Fruit fly (Drosophila melanogaster) whole organism, embryonic: ENCODE measurements around the gene RabX4.

Experiments
- Atf3 ChIP-seq: fragments of 200-800 bp; sonication (Bioruptor generic); optimal IDR thresholded peaks from 3 replicates; lab custom pipeline; 2016; ENCODE audit warnings: missing biosample characterization, missing genetic modification characterization
- BEAF-32 ChIP-seq: fragments of 200-800 bp; sonication (Bioruptor generic); optimal IDR thresholded peaks from 3 replicates; lab custom pipeline; 2017; ENCODE audit warnings: missing biosample characterization, missing genetic modification characterization, mild to moderate bottlenecking, moderate library complexity, missing genetic modification reagents
- Bgb ChIP-seq: fragments of 200-800 bp; sonication (Bioruptor generic); IDR thresholded peaks from 2 replicates; pipeline ENCODE4 v1.3.6; 2022; ENCODE audit warnings: missing biosample characterization, missing genetic modification characterization; ENCODE audit not compliant: partially characterized antibody
- CG10267 ChIP-seq: fragments of 200-800 bp; sonication (Bioruptor generic); optimal IDR thresholded peaks from 2 replicates; lab custom pipeline; 2018; ENCODE audit warnings: missing biosample characterization, mild to moderate bottlenecking, missing genetic modification characterization, moderate library complexity
- CG11723 ChIP-seq: fragments of 200-800 bp; sonication (Bioruptor generic); optimal IDR thresholded peaks from 2 replicates; lab custom pipeline; 2017; ENCODE audit warnings: missing biosample characterization, mild to moderate bottlenecking, missing genetic modification characterization
- CG14860 ChIP-seq: fragments of 200-800 bp; sonication (Bioruptor generic); IDR thresholded peaks from 3 replicates; pipeline ENCODE4 v1.3.6; 2022; ENCODE audit warnings: missing biosample characterization, missing genetic modification characterization; ENCODE audit not compliant: partially characterized antibody
- CG17186 ChIP-seq: fragments of 200-800 bp; sonication (Bioruptor generic); optimal IDR thresholded peaks from 3 replicates; lab custom pipeline; 2017; ENCODE audit warnings: missing biosample characterization, missing genetic modification reagents, missing genetic modification characterization
- CG2116 ChIP-seq: fragments of 200-800 bp; sonication (Bioruptor generic); optimal IDR thresholded peaks from 3 replicates; lab custom pipeline; 2018; ENCODE audit warnings: missing biosample characterization, mild to moderate bottlenecking, missing genetic modification characterization
- CG2129 ChIP-seq: fragments of 200-800 bp; sonication (Bioruptor generic); IDR thresholded peaks from 2 replicates; pipeline ENCODE4 v1.3.6; 2022; ENCODE audit warnings: missing biosample characterization, missing genetic modification characterization; ENCODE audit not compliant: partially characterized antibody
- CG30403 ChIP-seq: fragments of 200-800 bp; sonication (Bioruptor generic); optimal IDR thresholded peaks from 3 replicates; lab custom pipeline; 2016; ENCODE audit warnings: missing biosample characterization, missing genetic modification characterization
- CG32767 ChIP-seq: fragments of 200-800 bp; sonication (Bioruptor generic); IDR thresholded peaks from 2 replicates; pipeline ENCODE4 v1.3.6; 2022; ENCODE audit warnings: missing biosample characterization, missing genetic modification characterization
- CG34224 ChIP-seq: fragments of 200-800 bp; sonication (Bioruptor generic); IDR thresholded peaks from 3 replicates; pipeline ENCODE4 v1.3.6; 2022; ENCODE audit warnings: missing biosample characterization, missing genetic modification characterization; ENCODE audit not compliant: partially characterized antibody
- CG34422 ChIP-seq: fragments of 200-800 bp; sonication (Bioruptor generic); IDR thresholded peaks from 3 replicates; pipeline ENCODE4 v1.3.6; 2022; ENCODE audit warnings: missing biosample characterization, missing genetic modification characterization
- CG3995 ChIP-seq: fragments of 200-800 bp; sonication (Bioruptor generic); optimal IDR thresholded peaks from 3 replicates; lab custom pipeline; 2016; ENCODE audit warnings: missing biosample characterization, missing genetic modification characterization
- CG42726 ChIP-seq: fragments of 200-800 bp; sonication (Bioruptor generic); IDR thresholded peaks from 2 replicates; pipeline ENCODE4 v1.3.6; 2022; ENCODE audit warnings: missing biosample characterization, missing genetic modification characterization; ENCODE audit not compliant: partially characterized antibody
- CG4730 ChIP-seq: fragments of 200-800 bp; sonication (Bioruptor generic); IDR thresholded peaks from 2 replicates; pipeline ENCODE4 v1.3.6; 2022; ENCODE audit warnings: missing biosample characterization, missing genetic modification characterization
- CG6791 ChIP-seq: fragments of 200-800 bp; sonication (Bioruptor generic); IDR thresholded peaks from 3 replicates; pipeline ENCODE4 v1.3.6; 2022; ENCODE audit warnings: missing biosample characterization, missing genetic modification characterization; ENCODE audit not compliant: partially characterized antibody
- CG7928 ChIP-seq: fragments of 200-800 bp; sonication (Bioruptor generic); optimal IDR thresholded peaks from 2 replicates; lab custom pipeline; 2017; ENCODE audit warnings: missing biosample characterization, mild to moderate bottlenecking, missing genetic modification characterization
- CG9817 ChIP-seq: fragments of 200-800 bp; sonication (Bioruptor generic); optimal IDR thresholded peaks from 2 replicates; lab custom pipeline; 2018; ENCODE audit warnings: missing biosample characterization, mild to moderate bottlenecking, missing genetic modification characterization, moderate library complexity
- CG9932 ChIP-seq: fragments of 200-800 bp; sonication (Bioruptor generic); IDR thresholded peaks from 2 replicates; pipeline ENCODE4 v1.3.6; 2022; ENCODE audit warnings: missing biosample characterization, missing genetic modification characterization
- CTCF ChIP-seq: fragments of 200-800 bp; sonication (Bioruptor generic); optimal IDR thresholded peaks from 2 replicates; lab custom pipeline; 2017; ENCODE audit warnings: missing biosample characterization, mild to moderate bottlenecking, missing genetic modification characterization, moderate library complexity
- Dbx ChIP-seq: fragments of 200-800 bp; sonication (Bioruptor generic); IDR thresholded peaks from 3 replicates; pipeline ENCODE4 v1.3.6; 2022; ENCODE audit warnings: missing biosample characterization, missing genetic modification characterization
- Dll ChIP-seq: fragments of 200-800 bp; sonication (Bioruptor generic); IDR thresholded peaks from 4 replicates; pipeline ENCODE4 v1.3.6; 2022; ENCODE audit warnings: missing biosample characterization, missing genetic modification characterization; ENCODE audit not compliant: partially characterized antibody
- Doc3 ChIP-seq: fragments of 200-800 bp; sonication (Bioruptor generic); IDR thresholded peaks from 3 replicates; pipeline ENCODE4 v1.3.6; 2022; ENCODE audit warnings: missing biosample characterization, missing genetic modification characterization; ENCODE audit not compliant: partially characterized antibody
- E2f2 ChIP-seq: fragments of 200-800 bp; sonication (Bioruptor generic); IDR thresholded peaks from 2 replicates; pipeline ENCODE4 v1.3.6; 2022; ENCODE audit warnings: missing biosample characterization, missing genetic modification characterization
- Elba2 ChIP-seq: fragments of 200-800 bp; sonication (Bioruptor generic); optimal IDR thresholded peaks from 3 replicates; lab custom pipeline; 2016; ENCODE audit warnings: missing biosample characterization, missing genetic modification characterization
- Gsc ChIP-seq: fragments of 200-800 bp; sonication (Bioruptor generic); IDR thresholded peaks from 2 replicates; pipeline ENCODE4 v1.3.6; 2022; ENCODE audit warnings: missing biosample characterization, missing genetic modification characterization
- HLH4C ChIP-seq: fragments of 200-800 bp; sonication (Bioruptor generic); IDR thresholded peaks from 3 replicates; pipeline ENCODE4 v1.3.6; 2022; ENCODE audit warnings: missing biosample characterization, missing genetic modification characterization; ENCODE audit not compliant: partially characterized antibody
- MBD-R2 ChIP-seq: fragments of 200-800 bp; sonication (Bioruptor generic); IDR thresholded peaks from 2 replicates; pipeline ENCODE4 v1.3.6; 2022; ENCODE audit warnings: missing biosample characterization, missing genetic modification characterization
- Med ChIP-seq: fragments of 200-800 bp; sonication (Bioruptor generic); peaks from one replicate; lab custom pipeline; 2016; ENCODE audit warnings: missing biosample characterization, missing genetic modification characterization, mild to moderate bottlenecking, inconsistent platforms, moderate library complexity
- Opbp ChIP-seq: fragments of 200-800 bp; sonication (Bioruptor generic); IDR thresholded peaks from 3 replicates; pipeline ENCODE4 v1.3.6; 2022; ENCODE audit warnings: missing biosample characterization, missing genetic modification characterization; ENCODE audit not compliant: partially characterized antibody
- Rfx ChIP-seq: fragments of 200-800 bp; sonication (Bioruptor generic); IDR thresholded peaks from 2 replicates; pipeline ENCODE4 v1.3.6; 2022; ENCODE audit warnings: missing biosample characterization, missing genetic modification characterization
- Side ChIP-seq: fragments of 200-800 bp; sonication (Bioruptor generic); optimal IDR thresholded peaks from 2 replicates; lab custom pipeline; 2016; ENCODE audit warnings: missing biosample characterization, missing genetic modification characterization
- Sin3A ChIP-seq: fragments of >200 bp; optimal IDR thresholded peaks from 2 replicates; lab custom pipeline; 2018
- Sry-δ ChIP-seq: fragments of 200-800 bp; sonication (Bioruptor generic); optimal IDR thresholded peaks from 2 replicates; lab custom pipeline; 2016; ENCODE audit warnings: missing biosample characterization, missing genetic modification characterization
- TFAM ChIP-seq: fragments of 200-800 bp; sonication (Bioruptor generic); optimal IDR thresholded peaks from 2 replicates; lab custom pipeline; 2017; ENCODE audit warnings: missing biosample characterization, missing genetic modification characterization, inconsistent platforms
- chinmo ChIP-seq: fragments of 200-800 bp; sonication (Bioruptor generic); IDR thresholded peaks from 4 replicates; pipeline ENCODE4 v1.3.6; 2022; ENCODE audit warnings: missing biosample characterization, missing genetic modification characterization; ENCODE audit not compliant: partially characterized antibody
- dysf ChIP-seq: fragments of 200-800 bp; sonication (Bioruptor generic); IDR thresholded peaks from 3 replicates; pipeline ENCODE4 v1.3.6; 2022; ENCODE audit warnings: missing biosample characterization, missing genetic modification characterization
- gsb-n ChIP-seq: fragments of 200-800 bp; sonication (Bioruptor generic); optimal IDR thresholded peaks from 3 replicates; lab custom pipeline; 2018; ENCODE audit warnings: missing biosample characterization, mild to moderate bottlenecking, missing genetic modification characterization
- gt ChIP-seq: fragments of 200-800 bp; sonication (Bioruptor generic); IDR thresholded peaks from 2 replicates; pipeline ENCODE4 v1.3.6; 2022; ENCODE audit warnings: missing biosample characterization, missing genetic modification characterization
- hb ChIP-seq: fragments of 200-800 bp; sonication (Bioruptor generic); IDR thresholded peaks from 3 replicates; pipeline ENCODE4 v1.3.6; 2022; ENCODE audit warnings: missing biosample characterization, missing genetic modification characterization; ENCODE audit not compliant: partially characterized antibody
- inv ChIP-seq: fragments of 200-800 bp; sonication (Bioruptor generic); IDR thresholded peaks from 2 replicates; pipeline ENCODE4 v1.3.6; 2022; ENCODE audit warnings: missing biosample characterization, missing genetic modification characterization; ENCODE audit not compliant: partially characterized antibody
- knrl ChIP-seq: fragments of 200-800 bp; sonication (Bioruptor generic); IDR thresholded peaks from 3 replicates; pipeline ENCODE4 v1.3.6; 2022; ENCODE audit warnings: missing biosample characterization, missing genetic modification characterization; ENCODE audit not compliant: partially characterized antibody
- lab ChIP-seq: fragments of 200-800 bp; sonication (Bioruptor generic); optimal IDR thresholded peaks from 3 replicates; lab custom pipeline; 2017; ENCODE audit warnings: missing biosample characterization, missing genetic modification characterization, mild to moderate bottlenecking, moderate library complexity, missing genetic modification reagents
- mam ChIP-seq: fragments of 200-800 bp; sonication (Bioruptor generic); optimal IDR thresholded peaks from 3 replicates; lab custom pipeline; 2016; ENCODE audit warnings: missing biosample characterization, missing genetic modification characterization
- mld ChIP-seq: fragments of 200-800 bp; sonication (Bioruptor generic); IDR thresholded peaks from 3 replicates; pipeline ENCODE4 v1.3.6; 2022; ENCODE audit warnings: missing biosample characterization, missing genetic modification characterization; ENCODE audit not compliant: partially characterized antibody
- nmo ChIP-seq: fragments of 200-800 bp; sonication (Bioruptor generic); optimal IDR thresholded peaks from 2 replicates; lab custom pipeline; 2018; ENCODE audit warnings: missing biosample characterization, mild to moderate bottlenecking, missing genetic modification characterization, moderate library complexity
- sens ChIP-seq: fragments of 200-800 bp; sonication (Bioruptor generic); peaks from one replicate; lab custom pipeline; 2016; ENCODE audit warnings: missing biosample characterization, missing genetic modification characterization
- slbo ChIP-seq: fragments of 200-800 bp; sonication (Bioruptor generic); IDR thresholded peaks from 2 replicates; pipeline ENCODE4 v1.3.6; 2022; ENCODE audit warnings: missing biosample characterization, missing genetic modification characterization
- zen2 ChIP-seq: fragments of 200-800 bp; sonication (Bioruptor generic); IDR thresholded peaks from 3 replicates; pipeline ENCODE4 v1.3.6; 2022; ENCODE audit warnings: missing biosample characterization, missing genetic modification characterization; ENCODE audit not compliant: partially characterized antibody

Gene RabX4

dm6 chr3R:24805048-24805447 lies 23.2 kb downstream of the RabX4 start, which contains the start of gene polybromo (continued):
- TF ChIP-seq Doc3 (peak; percentile 87), CG4730 (no peak), Sin3A (lab: Kevin White, UChicago) (peak; percentile 59), Atf3 (no peak), mld (peak; percentile 74; the same call in 1 of the 3 replicates), hb (GFP tag; lab: Robert Waterston, UW) (peak; percentile 77; the same call in 1 of the 3 replicates), CG6791 (peak; percentile 93), Dll (GFP tag; lab: Robert Waterston, UW) (peak; percentile 91), Dbx (GFP tag; lab: Robert Waterston, UW) (peak; percentile 16; the same call in 1 of the 3 replicates), Gsc (GFP tag; lab: Robert Waterston, UW) (no peak), CG9817 (tag; lab: Kevin White, UChicago) (no peak), Med (GFP tag; lab: Kevin White, UChicago) (peak; percentile 85), gsb-n (tag; lab: Kevin White, UChicago) (no peak), CG17186 (GFP tag; lab: Kevin White, UChicago) (peak; percentile 94), CG11723 (GFP tag; lab: Kevin White, UChicago) (no peak), CG30403 (GFP tag; lab: Kevin White, UChicago) (peak; percentile 17), dysf (no peak), HLH4C (GFP tag; lab: Robert Waterston, UW) (peak; percentile 83), Elba2 (GFP tag; lab: Kevin White, UChicago) (peak; percentile 32), TFAM (GFP tag; lab: Kevin White, UChicago) (no peak), chinmo (peak; percentile 93), CG9932 (peak; percentile 36; the same call in 1 of the 2 replicates), BEAF-32 (GFP tag; lab: Kevin White, UChicago) (peak; percentile 76), CG34224 (peak; percentile 89), CG3995 (GFP tag; lab: Kevin White, UChicago) (no peak), knrl (GFP tag; lab: Robert Waterston, UW) (peak; percentile 83), Bgb (GFP tag; lab: Robert Waterston, UW) (peak; percentile 90), CG34422 (peak; percentile 84), lab (GFP tag; lab: Kevin White, UChicago) (no peak), Opbp (GFP tag; lab: Robert Waterston, UW) (peak; percentile 87), CTCF (GFP tag; lab: Kevin White, UChicago) (peak; percentile 21), CG2116 (peak; percentile 43), mam (no peak), CG14860 (GFP tag; lab: Robert Waterston, UW) (peak; percentile 76), Rfx (GFP tag; lab: Robert Waterston, UW) (no peak), CG2129 (GFP tag; lab: Robert Waterston, UW) (peak; percentile 64), inv (peak; percentile 69), nmo (GFP tag; lab: Kevin White, UChicago) (peak; percentile 30), slbo (GFP tag; lab: Robert Waterston, UW) (peak; percentile 30; the same call in 1 of the 2 replicates), E2f2 (peak; percentile 95), CG10267 (tag; lab: Kevin White, UChicago) (peak; percentile 12), CG7928 (GFP tag; lab: Kevin White, UChicago) (no peak), sens (GFP tag; lab: Kevin White, UChicago) (peak; percentile 49), Side (no peak), Sry-δ (peak; percentile 97), CG42726 (GFP tag; lab: Robert Waterston, UW) (peak; percentile 51; the same call in 1 of the 2 replicates), gt (no peak), CG32767 (GFP tag; lab: Robert Waterston, UW) (no peak), zen2 (GFP tag; lab: Robert Waterston, UW) (peak; percentile 86), MBD-R2 (GFP tag; lab: Robert Waterston, UW) (peak; percentile 88)
